Worm (Caenorhabditis elegans) whole organism, early embryonic: ENCODE data around the gene W02F12.8.

Experiments used
- B0310.2 ChIP-seq: sonication (generic microtip); optimal IDR thresholded peaks from 2 replicates; lab custom pipeline; 2016; ENCODE audit warnings: mild to moderate bottlenecking, missing genetic modification characterization, missing compliant biosample characterization
- F13C5.2 ChIP-seq: sonication (generic microtip); optimal IDR thresholded peaks from 2 replicates; lab custom pipeline; 2017; ENCODE audit warnings: mild to moderate bottlenecking, missing genetic modification characterization, inconsistent platforms, missing compliant biosample characterization
- aly-1 ChIP-seq: sonication (generic microtip); optimal IDR thresholded peaks from 2 replicates; lab custom pipeline; 2016; ENCODE audit warnings: missing genetic modification characterization, missing compliant biosample characterization
- ama-1 ChIP-seq: fragments of 150-350 bp; optimal IDR thresholded peaks from 2 replicates; lab custom pipeline; 2014
- ceh-13 ChIP-seq: fragments of 200-800 bp; sonication (Bioruptor generic); optimal IDR thresholded peaks from 2 replicates; lab custom pipeline; 2018; ENCODE audit warnings: mild to moderate bottlenecking, missing genetic modification characterization, missing compliant biosample characterization
- ceh-36 ChIP-seq: sonication (generic microtip); optimal IDR thresholded peaks from 2 replicates; lab custom pipeline; 2016; ENCODE audit warnings: missing genetic modification characterization, inconsistent platforms, missing compliant biosample characterization
- ets-7 ChIP-seq: sonication (generic microtip); optimal IDR thresholded peaks from 2 replicates; lab custom pipeline; 2016; ENCODE audit warnings: missing genotype, missing genetic modification characterization, missing compliant biosample characterization
- flt-1 ChIP-seq: fragments of 200-800 bp; sonication (Bioruptor generic); IDR thresholded peaks from 2 replicates; pipeline ENCODE4 v1.3.6; 2022; ENCODE audit warnings: missing genetic modification characterization, missing compliant biosample characterization
- hmbx-1 ChIP-seq: sonication (generic microtip); optimal IDR thresholded peaks from 2 replicates; lab custom pipeline; 2016; ENCODE audit warnings: mild to moderate bottlenecking, missing genetic modification characterization, missing compliant biosample characterization
- hmg-4 ChIP-seq: fragments of 200-800 bp; sonication (Bioruptor generic); optimal IDR thresholded peaks from 2 replicates; lab custom pipeline; 2018; ENCODE audit warnings: mild to moderate bottlenecking, missing genetic modification characterization, missing compliant biosample characterization
- hnd-1 ChIP-seq: sonication (generic microtip); optimal IDR thresholded peaks from 2 replicates; lab custom pipeline; 2016; ENCODE audit warnings: missing genetic modification characterization, missing compliant biosample characterization
- pes-1 ChIP-seq: fragments of 200-800 bp; sonication (Bioruptor generic); IDR thresholded peaks from 2 replicates; pipeline ENCODE4 v1.3.6; 2022; ENCODE audit warnings: missing genetic modification reagents, missing genetic modification characterization, missing compliant biosample characterization
- scrt-1 ChIP-seq: fragments of 200-800 bp; sonication (Bioruptor generic); IDR thresholded peaks from 2 replicates; pipeline ENCODE4 v1.3.6; 2022; ENCODE audit warnings: missing genetic modification characterization, missing compliant biosample characterization
- sea-1 ChIP-seq: fragments of 200-800 bp; sonication (Bioruptor generic); conservative IDR thresholded peaks from 2 replicates; pipeline ENCODE4 v1.3.6; 2022; ENCODE audit warnings: missing genetic modification characterization, missing compliant biosample characterization
- tbx-11 ChIP-seq: fragments of 200-800 bp; sonication (Bioruptor generic); IDR thresholded peaks from 2 replicates; pipeline ENCODE4 v1.3.6; 2022; ENCODE audit warnings: missing genetic modification characterization, missing compliant biosample characterization
- tbx-37 ChIP-seq: fragments of 200-800 bp; sonication (Bioruptor generic); conservative IDR thresholded peaks from 2 replicates; pipeline ENCODE4 v1.3.6; 2022; ENCODE audit warnings: missing genetic modification reagents, missing genetic modification characterization, missing compliant biosample characterization
- tra-4 ChIP-seq: sonication (generic microtip); optimal IDR thresholded peaks from 2 replicates; lab custom pipeline; 2017; ENCODE audit warnings: missing genetic modification characterization, missing compliant biosample characterization

W02F12.8 gene

ce11 chrV:6666557-6666956 is 28.0 kb downstream of the W02F12.8 start:
- no peak for TF ChIP-seq hmbx-1 (tag; lab: Kevin White, UChicago)
- no peak for TF ChIP-seq pes-1 (GFP tag; lab: Robert Waterston, UW)
- TF ChIP-seq tra-4 (tag; lab: Kevin White, UChicago), result no peak
- no peak for TF ChIP-seq aly-1 (tag; lab: Kevin White, UChicago)
- TF ChIP-seq hmg-4 (GFP tag; lab: Kevin White, UChicago), result no peak
- no peak for TF ChIP-seq ama-1 (lab: Kevin White, UChicago)
- no peak for TF ChIP-seq ets-7
- no peak for TF ChIP-seq flt-1 (GFP tag; lab: Robert Waterston, UW)
- no peak for TF ChIP-seq hnd-1
- TF ChIP-seq tbx-11 (GFP tag; lab: Robert Waterston, UW), result no peak
- no peak for TF ChIP-seq tbx-37 (GFP tag; lab: Robert Waterston, UW)
- TF ChIP-seq B0310.2 (tag; lab: Kevin White, UChicago), result no peak
- TF ChIP-seq F13C5.2 (tag; lab: Kevin White, UChicago), result no peak
- no peak for TF ChIP-seq scrt-1 (GFP tag; lab: Robert Waterston, UW)
- no peak for TF ChIP-seq sea-1 (GFP tag; lab: Robert Waterston, UW)
- no peak for TF ChIP-seq ceh-13 (GFP tag; lab: Kevin White, UChicago)
- TF ChIP-seq ceh-36 (tag; lab: Kevin White, UChicago), result no peak

ce11 chrV:6665751-6666150 is 28.8 kb downstream of the W02F12.8 start, which contains the start of gene pmp-5:
Gene pmp-5, minus strand, starts transcription at chrV:6665813.
- TF ChIP-seq tbx-37 (GFP tag; lab: Robert Waterston, UW) (no peak), scrt-1 (GFP tag; lab: Robert Waterston, UW) (no peak), ceh-36 (tag; lab: Kevin White, UChicago) (no peak), sea-1 (GFP tag; lab: Robert Waterston, UW) (no peak), flt-1 (GFP tag; lab: Robert Waterston, UW) (no peak), hmbx-1 (tag; lab: Kevin White, UChicago) (no peak), pes-1 (GFP tag; lab: Robert Waterston, UW) (no peak), tbx-11 (GFP tag; lab: Robert Waterston, UW) (no peak), ets-7 (no peak), F13C5.2 (tag; lab: Kevin White, UChicago) (no peak)

- TF ChIP-seq B0310.2 (tag; lab: Kevin White, UChicago) (no peak), flt-1 (GFP tag; lab: Robert Waterston, UW) (no peak), F13C5.2 (tag; lab: Kevin White, UChicago) (no peak), pes-1 (GFP tag; lab: Robert Waterston, UW) (no peak), hmbx-1 (tag; lab: Kevin White, UChicago) (no peak), ama-1 (lab: Kevin White, UChicago) (no peak), ets-7 (no peak), aly-1 (tag; lab: Kevin White, UChicago) (no peak), tra-4 (tag; lab: Kevin White, UChicago) (no peak), hnd-1 (no peak), tbx-11 (GFP tag; lab: Robert Waterston, UW) (no peak), ceh-13 (GFP tag; lab: Kevin White, UChicago) (no peak)
Measured at ce11 chrV:6662505-6662904, 32.1 kb downstream of the W02F12.8 start.

- no peak for TF ChIP-seq aly-1 (tag; lab: Kevin White, UChicago)
- no peak for TF ChIP-seq scrt-1 (GFP tag; lab: Robert Waterston, UW)
- TF ChIP-seq sea-1 (GFP tag; lab: Robert Waterston, UW), result no peak
- no peak for TF ChIP-seq ets-7
- TF ChIP-seq F13C5.2 (tag; lab: Kevin White, UChicago), result no peak
- no peak for TF ChIP-seq flt-1 (GFP tag; lab: Robert Waterston, UW)
- no peak for TF ChIP-seq hmbx-1 (tag; lab: Kevin White, UChicago)
Measured at ce11 chrV:6661658-6662057, 32.9 kb downstream of the W02F12.8 start.

- TF ChIP-seq ama-1 (lab: Kevin White, UChicago), result no peak
- TF ChIP-seq pes-1 (GFP tag; lab: Robert Waterston, UW), result no peak
- no peak for TF ChIP-seq flt-1 (GFP tag; lab: Robert Waterston, UW)
- TF ChIP-seq tra-4 (tag; lab: Kevin White, UChicago), result no peak
- no peak for TF ChIP-seq ceh-36 (tag; lab: Kevin White, UChicago)
- TF ChIP-seq B0310.2 (tag; lab: Kevin White, UChicago), result no peak
Measured at ce11 chrV:6659533-6659932, 35.0 kb downstream of the W02F12.8 start.

ce11 chrV:6658765-6659164 is 35.8 kb downstream of the W02F12.8 start:
- TF ChIP-seq B0310.2 (tag; lab: Kevin White, UChicago), result no peak
- TF ChIP-seq hmbx-1 (tag; lab: Kevin White, UChicago), result no peak
- TF ChIP-seq F13C5.2 (tag; lab: Kevin White, UChicago), result peak; percentile 53
- peak; percentile 11 for TF ChIP-seq aly-1 (tag; lab: Kevin White, UChicago)
- no peak for TF ChIP-seq tra-4 (tag; lab: Kevin White, UChicago)
- TF ChIP-seq hmg-4 (GFP tag; lab: Kevin White, UChicago), result no peak
- no peak for TF ChIP-seq scrt-1 (GFP tag; lab: Robert Waterston, UW)

ce11 chrV:6657532-6658259 is 36.9 kb downstream of the W02F12.8 start:
- no peak for TF ChIP-seq tra-4 (tag; lab: Kevin White, UChicago)
- TF ChIP-seq hmg-4 (GFP tag; lab: Kevin White, UChicago), result no peak
- TF ChIP-seq hmbx-1 (tag; lab: Kevin White, UChicago), result no peak
- no peak for TF ChIP-seq B0310.2 (tag; lab: Kevin White, UChicago)
- no peak for TF ChIP-seq hnd-1
- TF ChIP-seq pes-1 (GFP tag; lab: Robert Waterston, UW), result no peak
- TF ChIP-seq scrt-1 (GFP tag; lab: Robert Waterston, UW), result no peak
- no peak for TF ChIP-seq flt-1 (GFP tag; lab: Robert Waterston, UW)
- TF ChIP-seq sea-1 (GFP tag; lab: Robert Waterston, UW), result no peak
- no peak for TF ChIP-seq ets-7
- no peak for TF ChIP-seq tbx-11 (GFP tag; lab: Robert Waterston, UW)
- TF ChIP-seq ceh-36 (tag; lab: Kevin White, UChicago), result no peak
- no peak for TF ChIP-seq ceh-13 (GFP tag; lab: Kevin White, UChicago)
- no peak for TF ChIP-seq F13C5.2 (tag; lab: Kevin White, UChicago)
- TF ChIP-seq ama-1 (lab: Kevin White, UChicago), result no peak
- no peak for TF ChIP-seq aly-1 (tag; lab: Kevin White, UChicago)
